Fruit fly (Drosophila melanogaster) whole organism: ENCODE data around the gene CG33630.

ENCODE experiments used
- CG8478 ChIP-seq: fragments of >200 bp; optimal IDR thresholded peaks from 2 replicates; lab custom pipeline; 2018; ENCODE audit warnings: inconsistent platforms
- pan ChIP-seq: fragments of >200 bp; optimal IDR thresholded peaks from 2 replicates; lab custom pipeline; 2017
- psq ChIP-seq: fragments of >200 bp; optimal IDR thresholded peaks from 2 replicates; lab custom pipeline; 2017

- TF ChIP-seq pan (lab: Kevin White, UChicago) (no peak), CG8478 (no peak), psq (lab: Kevin White, UChicago) (no peak)
These were observed 6.5 kb upstream of the CG33630 start, which contains the start of gene Npc2d for dm6 chr3R:10055951-10056350.
